Worm (Caenorhabditis elegans): Measurements from ENCODE around the gene C16H3.3.

DNA sequence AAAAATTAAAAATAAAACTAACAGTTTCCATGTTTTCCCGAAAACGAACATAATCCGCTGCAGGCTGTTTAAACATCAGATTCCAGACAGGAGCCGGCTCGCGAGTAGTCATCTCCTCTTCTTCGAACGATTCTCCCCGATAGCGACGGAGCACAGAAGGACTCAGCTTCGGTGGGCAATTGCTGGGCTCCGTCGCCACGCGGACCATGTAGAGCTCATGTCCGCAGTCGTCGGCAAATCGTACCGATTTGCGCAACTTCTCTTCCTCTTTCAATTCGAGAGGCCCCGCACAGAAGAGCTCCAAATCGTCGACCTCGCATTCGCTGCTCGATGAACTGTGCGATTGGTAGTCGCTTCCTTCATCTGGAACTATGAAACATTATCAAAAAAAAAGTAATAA, 15.4 kb upstream of the C16H3.3 start:
- no peak for TF ChIP-seq unc-62 (GFP tag; optimal IDR thresholded peaks at IDR 0.05)
- no peak for TF ChIP-seq tbx-2 (tag; optimal IDR thresholded peaks at IDR 0.05)
- no peak for TF ChIP-seq mdl-1 (tag; optimal IDR thresholded peaks at IDR 0.05)
- no peak for TF ChIP-seq elt-1 (tag; optimal IDR thresholded peaks at IDR 0.05)

All from whole organism, L3 larva.